Fruit fly (Drosophila melanogaster) whole organism: ENCODE data around the gene Trf4-1.

Experiments used
- CG8478 ChIP-seq: fragments of >200 bp; optimal IDR thresholded peaks from 2 replicates; lab custom pipeline; 2018; ENCODE audit warnings: inconsistent platforms
- Dll ChIP-seq: fragments of >200 bp; optimal IDR thresholded peaks from 2 replicates; lab custom pipeline; 2017
- EcR ChIP-seq, 2 experiments: fragments of >200 bp; optimal IDR thresholded peaks; 2 replicates each; lab custom pipeline; 2017; ENCODE audit warnings: missing biosample characterization in 2 of 2, missing genetic modification characterization in 2 of 2, missing genetic modification reagents in 2 of 2
- pan ChIP-seq: fragments of >200 bp; optimal IDR thresholded peaks from 2 replicates; lab custom pipeline; 2017
- psq ChIP-seq: fragments of >200 bp; optimal IDR thresholded peaks from 2 replicates; lab custom pipeline; 2017
- usp ChIP-seq: fragments of >200 bp; optimal IDR thresholded peaks from 2 replicates; lab custom pipeline; 2017; ENCODE audit warnings: missing biosample characterization, missing genetic modification characterization, mixed read lengths

Gene Trf4-1

dm6 chrX:8569038-8569437, 8.9 kb downstream of the Trf4-1 start:
- TF ChIP-seq pan (lab: Kevin White, UChicago) (no peak), CG8478 (lab: Kevin White, UChicago) (no peak)

dm6 chrX:8569639-8570038, 9.5 kb downstream of the Trf4-1 start:
- TF ChIP-seq psq (lab: Kevin White, UChicago) (no peak), EcR (GFP tag; optimal IDR thresholded peaks at IDR 0.05; lab: Kevin White, UChicago) (no peak), pan (lab: Kevin White, UChicago) (no peak), usp (GFP tag; lab: Kevin White, UChicago) (no peak)

- TF ChIP-seq EcR (GFP tag; optimal IDR thresholded peaks at IDR 0.05; lab: Kevin White, UChicago) (no peak), pan (lab: Kevin White, UChicago) (no peak), usp (GFP tag; lab: Kevin White, UChicago) (no peak), Dll (lab: Kevin White, UChicago) (no peak), psq (lab: Kevin White, UChicago) (no peak), CG8478 (lab: Kevin White, UChicago) (no peak)
These were observed 10.7 kb downstream of the Trf4-1 start, which contains the start of gene CG12111 for dm6 chrX:8570848-8571247. Gene CG12111, minus strand, starts transcription at chrX:8570948.

- no peak for TF ChIP-seq usp (GFP tag; lab: Kevin White, UChicago)
- TF ChIP-seq Dll (lab: Kevin White, UChicago), result no peak
- TF ChIP-seq CG8478 (lab: Kevin White, UChicago), result no peak
- TF ChIP-seq psq (lab: Kevin White, UChicago), result no peak
- TF ChIP-seq pan (lab: Kevin White, UChicago), result no peak
- TF ChIP-seq EcR (GFP tag; optimal IDR thresholded peaks at IDR 0.05; lab: Kevin White, UChicago), result no peak
These were observed 11.8 kb downstream of the Trf4-1 start for dm6 chrX:8571936-8572335.

- TF ChIP-seq EcR (GFP tag; optimal IDR thresholded peaks at IDR 0.05; lab: Kevin White, UChicago) (no peak), pan (lab: Kevin White, UChicago) (no peak), psq (lab: Kevin White, UChicago) (no peak), CG8478 (lab: Kevin White, UChicago) (no peak), Dll (lab: Kevin White, UChicago) (no peak), usp (GFP tag; lab: Kevin White, UChicago) (no peak)
These were observed 12.9 kb downstream of the Trf4-1 start, which contains the start of gene spirit for dm6 chrX:8572939-8573594. Gene spirit, minus strand, starts transcription at chrX:8573593.

- TF ChIP-seq pan (lab: Kevin White, UChicago), result no peak
- no peak for TF ChIP-seq psq (lab: Kevin White, UChicago)
These were observed 13.8 kb downstream of the Trf4-1 start, which contains the start of gene CG12065 for dm6 chrX:8573744-8574484. Gene CG12065, plus strand, starts transcription at chrX:8574306.

dm6 chrX:8574672-8575350, 14.7 kb downstream of the Trf4-1 start:
- TF ChIP-seq EcR (GFP tag; optimal IDR thresholded peaks at IDR 0.05; lab: Kevin White, UChicago), result no peak
- TF ChIP-seq CG8478 (lab: Kevin White, UChicago), result no peak
- no peak for TF ChIP-seq Dll (lab: Kevin White, UChicago)
- TF ChIP-seq usp (GFP tag; lab: Kevin White, UChicago), result no peak
- no peak for TF ChIP-seq psq (lab: Kevin White, UChicago)
- no peak for TF ChIP-seq pan (lab: Kevin White, UChicago)

- TF ChIP-seq usp (GFP tag; lab: Kevin White, UChicago), result no peak
- TF ChIP-seq EcR (GFP tag; optimal IDR thresholded peaks at IDR 0.05; lab: Kevin White, UChicago), result no peak
- TF ChIP-seq CG8478 (lab: Kevin White, UChicago), result no peak
- TF ChIP-seq pan (lab: Kevin White, UChicago), result no peak
- no peak for TF ChIP-seq Dll (lab: Kevin White, UChicago)
- TF ChIP-seq psq (lab: Kevin White, UChicago), result no peak
These were observed 16.6 kb downstream of the Trf4-1 start for dm6 chrX:8576675-8577074.

- TF ChIP-seq psq (lab: Kevin White, UChicago) (no peak), EcR (GFP tag; optimal IDR thresholded peaks at IDR 0.05; lab: Kevin White, UChicago) (no peak), CG8478 (lab: Kevin White, UChicago) (no peak), pan (lab: Kevin White, UChicago) (no peak), Dll (lab: Kevin White, UChicago) (no peak), usp (GFP tag; lab: Kevin White, UChicago) (no peak)
These were observed 19.0 kb downstream of the Trf4-1 start for dm6 chrX:8579097-8579496.

- TF ChIP-seq psq (lab: Kevin White, UChicago) (no peak), EcR (GFP tag; optimal IDR thresholded peaks at IDR 0.05; lab: Kevin White, UChicago) (no peak), Dll (lab: Kevin White, UChicago) (no peak), usp (GFP tag; lab: Kevin White, UChicago) (no peak), CG8478 (lab: Kevin White, UChicago) (no peak), pan (lab: Kevin White, UChicago) (no peak)
These were observed 19.8 kb downstream of the Trf4-1 start for dm6 chrX:8579875-8580274.

- TF ChIP-seq Dll (lab: Kevin White, UChicago) (no peak), CG8478 (lab: Kevin White, UChicago) (no peak), pan (lab: Kevin White, UChicago) (no peak), EcR (GFP tag; optimal IDR thresholded peaks at IDR 0.05; lab: Kevin White, UChicago) (no peak), usp (GFP tag; lab: Kevin White, UChicago) (no peak), psq (lab: Kevin White, UChicago) (no peak)
These were observed 20.7 kb downstream of the Trf4-1 start for dm6 chrX:8580794-8581193.
